Worm (Caenorhabditis elegans) whole organism, early embryonic: ENCODE results near the gene F49F1.10.

Experiments
- B0310.2 ChIP-seq: sonication (generic microtip); optimal IDR thresholded peaks from 2 replicates; lab custom pipeline; 2016; ENCODE audit warnings: mild to moderate bottlenecking, missing genetic modification characterization, missing compliant biosample characterization
- F13C5.2 ChIP-seq: sonication (generic microtip); optimal IDR thresholded peaks from 2 replicates; lab custom pipeline; 2017; ENCODE audit warnings: mild to moderate bottlenecking, missing genetic modification characterization, inconsistent platforms, missing compliant biosample characterization
- aly-1 ChIP-seq: sonication (generic microtip); optimal IDR thresholded peaks from 2 replicates; lab custom pipeline; 2016; ENCODE audit warnings: missing genetic modification characterization, missing compliant biosample characterization
- ama-1 ChIP-seq: fragments of 150-350 bp; optimal IDR thresholded peaks from 2 replicates; lab custom pipeline; 2014
- ceh-13 ChIP-seq: fragments of 200-800 bp; sonication (Bioruptor generic); optimal IDR thresholded peaks from 2 replicates; lab custom pipeline; 2018; ENCODE audit warnings: mild to moderate bottlenecking, missing genetic modification characterization, missing compliant biosample characterization
- ceh-36 ChIP-seq: sonication (generic microtip); optimal IDR thresholded peaks from 2 replicates; lab custom pipeline; 2016; ENCODE audit warnings: missing genetic modification characterization, inconsistent platforms, missing compliant biosample characterization
- ets-7 ChIP-seq: sonication (generic microtip); optimal IDR thresholded peaks from 2 replicates; lab custom pipeline; 2016; ENCODE audit warnings: missing genotype, missing genetic modification characterization, missing compliant biosample characterization
- flt-1 ChIP-seq: fragments of 200-800 bp; sonication (Bioruptor generic); IDR thresholded peaks from 2 replicates; pipeline ENCODE4 v1.3.6; 2022; ENCODE audit warnings: missing genetic modification characterization, missing compliant biosample characterization
- hmbx-1 ChIP-seq: sonication (generic microtip); optimal IDR thresholded peaks from 2 replicates; lab custom pipeline; 2016; ENCODE audit warnings: mild to moderate bottlenecking, missing genetic modification characterization, missing compliant biosample characterization
- hmg-4 ChIP-seq: fragments of 200-800 bp; sonication (Bioruptor generic); optimal IDR thresholded peaks from 2 replicates; lab custom pipeline; 2018; ENCODE audit warnings: mild to moderate bottlenecking, missing genetic modification characterization, missing compliant biosample characterization
- hnd-1 ChIP-seq: sonication (generic microtip); optimal IDR thresholded peaks from 2 replicates; lab custom pipeline; 2016; ENCODE audit warnings: missing genetic modification characterization, missing compliant biosample characterization
- pes-1 ChIP-seq: fragments of 200-800 bp; sonication (Bioruptor generic); IDR thresholded peaks from 2 replicates; pipeline ENCODE4 v1.3.6; 2022; ENCODE audit warnings: missing genetic modification reagents, missing genetic modification characterization, missing compliant biosample characterization
- scrt-1 ChIP-seq: fragments of 200-800 bp; sonication (Bioruptor generic); IDR thresholded peaks from 2 replicates; pipeline ENCODE4 v1.3.6; 2022; ENCODE audit warnings: missing genetic modification characterization, missing compliant biosample characterization
- sea-1 ChIP-seq: fragments of 200-800 bp; sonication (Bioruptor generic); conservative IDR thresholded peaks from 2 replicates; pipeline ENCODE4 v1.3.6; 2022; ENCODE audit warnings: missing genetic modification characterization, missing compliant biosample characterization
- tbx-11 ChIP-seq: fragments of 200-800 bp; sonication (Bioruptor generic); IDR thresholded peaks from 2 replicates; pipeline ENCODE4 v1.3.6; 2022; ENCODE audit warnings: missing genetic modification characterization, missing compliant biosample characterization
- tbx-37 ChIP-seq: fragments of 200-800 bp; sonication (Bioruptor generic); conservative IDR thresholded peaks from 2 replicates; pipeline ENCODE4 v1.3.6; 2022; ENCODE audit warnings: missing genetic modification reagents, missing genetic modification characterization, missing compliant biosample characterization
- tra-4 ChIP-seq: sonication (generic microtip); optimal IDR thresholded peaks from 2 replicates; lab custom pipeline; 2017; ENCODE audit warnings: missing genetic modification characterization, missing compliant biosample characterization

F49F1.10 gene

ce11 chrIV:4121055-4121454 lies 17.9 kb downstream of the F49F1.10 start:
- TF ChIP-seq pes-1 (GFP tag; lab: Robert Waterston, UW) (no peak), hnd-1 (tag; lab: Kevin White, UChicago) (no peak), flt-1 (GFP tag; lab: Robert Waterston, UW) (no peak), sea-1 (GFP tag; lab: Robert Waterston, UW) (no peak), ets-7 (tag; lab: Kevin White, UChicago) (no peak), B0310.2 (tag; lab: Kevin White, UChicago) (no peak), ama-1 (lab: Kevin White, UChicago) (no peak), tbx-11 (GFP tag; lab: Robert Waterston, UW) (no peak), tbx-37 (no peak), tra-4 (tag; lab: Kevin White, UChicago) (no peak), hmg-4 (GFP tag; lab: Kevin White, UChicago) (no peak), scrt-1 (GFP tag; lab: Robert Waterston, UW) (no peak)

- TF ChIP-seq aly-1 (no peak), B0310.2 (tag; lab: Kevin White, UChicago) (no peak), scrt-1 (GFP tag; lab: Robert Waterston, UW) (no peak), tbx-11 (GFP tag; lab: Robert Waterston, UW) (no peak), ceh-36 (tag; lab: Kevin White, UChicago) (no peak), pes-1 (GFP tag; lab: Robert Waterston, UW) (no peak)
These were observed 18.7 kb downstream of the F49F1.10 start, which contains the start of gene F49F1.5 for ce11 chrIV:4120263-4120662. F49F1.5 (minus strand) TSS chrIV:4120415.

- TF ChIP-seq ceh-13 (GFP tag; lab: Kevin White, UChicago) = no peak
- TF ChIP-seq scrt-1 (GFP tag; lab: Robert Waterston, UW) = no peak
- TF ChIP-seq hnd-1 (tag; lab: Kevin White, UChicago) = no peak
- no peak for TF ChIP-seq hmbx-1
- TF ChIP-seq flt-1 (GFP tag; lab: Robert Waterston, UW) = no peak
- no peak for TF ChIP-seq ets-7 (tag; lab: Kevin White, UChicago)
- TF ChIP-seq sea-1 (GFP tag; lab: Robert Waterston, UW) = no peak
- TF ChIP-seq tbx-11 (GFP tag; lab: Robert Waterston, UW) = no peak
- no peak for TF ChIP-seq tbx-37
- TF ChIP-seq hmg-4 (GFP tag; lab: Kevin White, UChicago) = no peak
- TF ChIP-seq aly-1 = no peak
These were observed 21.5 kb downstream of the F49F1.10 start, which contains the start of gene drd-50 for ce11 chrIV:4117432-4117831. drd-50 (plus strand) TSS chrIV:4117732.

ce11 chrIV:4115634-4116033 lies 23.3 kb downstream of the F49F1.10 start, which contains the start of the genes F49F1.4 and F49F1.2:
F49F1.4 (minus strand) TSS chrIV:4115734.
F49F1.2 (plus strand) TSS chrIV:4115943.
- no peak for TF ChIP-seq sea-1 (GFP tag; lab: Robert Waterston, UW)
- TF ChIP-seq scrt-1 (GFP tag; lab: Robert Waterston, UW) = no peak
- TF ChIP-seq aly-1 = no peak
- TF ChIP-seq flt-1 (GFP tag; lab: Robert Waterston, UW) = no peak
- no peak for TF ChIP-seq hnd-1 (tag; lab: Kevin White, UChicago)
- TF ChIP-seq pes-1 (GFP tag; lab: Robert Waterston, UW) = no peak
- TF ChIP-seq ama-1 (lab: Kevin White, UChicago) = no peak
- TF ChIP-seq hmbx-1 = no peak
- TF ChIP-seq tra-4 (tag; lab: Kevin White, UChicago) = no peak
- no peak for TF ChIP-seq ceh-13 (GFP tag; lab: Kevin White, UChicago)
- TF ChIP-seq hmg-4 (GFP tag; lab: Kevin White, UChicago) = no peak

ce11 chrIV:4114526-4114925 lies 24.4 kb downstream of the F49F1.10 start, which contains the start of gene F49F1.15:
F49F1.15 (minus strand) TSS chrIV:4114626.
- no peak for TF ChIP-seq ama-1 (lab: Kevin White, UChicago)
- no peak for TF ChIP-seq ets-7 (tag; lab: Kevin White, UChicago)
- TF ChIP-seq ceh-13 (GFP tag; lab: Kevin White, UChicago) = no peak
- no peak for TF ChIP-seq hmg-4 (GFP tag; lab: Kevin White, UChicago)
- TF ChIP-seq ceh-36 (tag; lab: Kevin White, UChicago) = no peak
- no peak for TF ChIP-seq aly-1
- no peak for TF ChIP-seq tbx-11 (GFP tag; lab: Robert Waterston, UW)
- TF ChIP-seq sea-1 (GFP tag; lab: Robert Waterston, UW) = no peak
- TF ChIP-seq scrt-1 (GFP tag; lab: Robert Waterston, UW) = no peak

- TF ChIP-seq hmg-4 (GFP tag; lab: Kevin White, UChicago) (no peak), tbx-11 (GFP tag; lab: Robert Waterston, UW) (no peak), aly-1 (no peak), tbx-37 (no peak), B0310.2 (tag; lab: Kevin White, UChicago) (no peak), pes-1 (GFP tag; lab: Robert Waterston, UW) (no peak), ceh-36 (tag; lab: Kevin White, UChicago) (no peak), F13C5.2 (tag; lab: Kevin White, UChicago) (no peak), scrt-1 (GFP tag; lab: Robert Waterston, UW) (no peak), ets-7 (tag; lab: Kevin White, UChicago) (no peak), hnd-1 (tag; lab: Kevin White, UChicago) (no peak), ama-1 (lab: Kevin White, UChicago) (no peak), tra-4 (tag; lab: Kevin White, UChicago) (no peak), flt-1 (GFP tag; lab: Robert Waterston, UW) (no peak), hmbx-1 (no peak), ceh-13 (GFP tag; lab: Kevin White, UChicago) (no peak), sea-1 (GFP tag; lab: Robert Waterston, UW) (no peak)
These were observed 26.5 kb downstream of the F49F1.10 start, which contains the start of gene F49F1.14 for ce11 chrIV:4112387-4112786. F49F1.14 (minus strand) TSS chrIV:4112487.

- TF ChIP-seq tbx-11 (GFP tag; lab: Robert Waterston, UW) (no peak), tbx-37 (no peak), B0310.2 (tag; lab: Kevin White, UChicago) (no peak), aly-1 (no peak), ama-1 (lab: Kevin White, UChicago) (no peak), flt-1 (GFP tag; lab: Robert Waterston, UW) (no peak), ets-7 (tag; lab: Kevin White, UChicago) (no peak), ceh-36 (tag; lab: Kevin White, UChicago) (no peak)
These were observed 30.2 kb downstream of the F49F1.10 start, which contains the start of gene C35B1.7 for ce11 chrIV:4108767-4109166. C35B1.7 (plus strand) TSS chrIV:4109067.
